Fruit fly (Drosophila melanogaster) whole organism, embryonic: ENCODE results near the gene shd.

Experiments
- CG10209 ChIP-seq: fragments of 200-800 bp; sonication (Bioruptor generic); optimal IDR thresholded peaks from 3 replicates; lab custom pipeline; 2017; ENCODE audit warnings: missing biosample characterization, mild to moderate bottlenecking, missing genetic modification characterization, missing genetic modification reagents
- CG10274 ChIP-seq: fragments of 200-800 bp; sonication (Bioruptor generic); optimal IDR thresholded peaks from 3 replicates; lab custom pipeline; 2017; ENCODE audit warnings: missing biosample characterization, mild to moderate bottlenecking, missing genetic modification characterization
- CG10321 ChIP-seq: fragments of 200-800 bp; sonication (Bioruptor generic); IDR thresholded peaks from 2 replicates; pipeline ENCODE4 v1.3.6; 2022; ENCODE audit warnings: missing biosample characterization, missing genetic modification characterization
- CG10462 ChIP-seq: fragments of 200-800 bp; sonication (Bioruptor generic); optimal IDR thresholded peaks from 2 replicates; lab custom pipeline; 2016; ENCODE audit warnings: missing biosample characterization, missing genetic modification characterization
- CG12104 ChIP-seq: fragments of 200-800 bp; sonication (Bioruptor generic); optimal IDR thresholded peaks from 3 replicates; lab custom pipeline; 2016; ENCODE audit warnings: missing biosample characterization, missing genetic modification characterization
- CG12299 ChIP-seq: fragments of 200-800 bp; sonication (Bioruptor generic); optimal IDR thresholded peaks from 2 replicates; lab custom pipeline; 2018; ENCODE audit warnings: missing biosample characterization, mild to moderate bottlenecking, missing genetic modification characterization
- CG13296 ChIP-seq: fragments of 200-800 bp; sonication (Bioruptor generic); optimal IDR thresholded peaks from 3 replicates; lab custom pipeline; 2018; ENCODE audit warnings: missing biosample characterization, mild to moderate bottlenecking, missing genetic modification characterization
- CG13424 ChIP-seq: fragments of 200-800 bp; sonication (Bioruptor generic); optimal IDR thresholded peaks from 2 replicates; lab custom pipeline; 2019; ENCODE audit warnings: missing biosample characterization, mild to moderate bottlenecking, missing genetic modification characterization, moderate library complexity
- CG15696 ChIP-seq: fragments of 200-800 bp; sonication (Bioruptor generic); optimal IDR thresholded peaks from 2 replicates; lab custom pipeline; 2019; ENCODE audit warnings: missing biosample characterization, mild to moderate bottlenecking, missing genetic modification characterization, moderate library complexity
- CG16815 ChIP-seq: fragments of 200-800 bp; sonication (Bioruptor generic); optimal IDR thresholded peaks from 3 replicates; lab custom pipeline; 2017; ENCODE audit warnings: missing biosample characterization, mild to moderate bottlenecking, missing genetic modification characterization
- CG17385 ChIP-seq: fragments of 200-800 bp; sonication (Bioruptor generic); optimal IDR thresholded peaks from 3 replicates; lab custom pipeline; 2018; ENCODE audit warnings: missing biosample characterization, mild to moderate bottlenecking, missing genetic modification characterization
- CG17612 ChIP-seq: fragments of 200-800 bp; sonication (Bioruptor generic); IDR thresholded peaks from 2 replicates; pipeline ENCODE4 v1.3.6; 2022; ENCODE audit warnings: missing biosample characterization, missing genetic modification characterization
- CG2120 ChIP-seq: fragments of 200-800 bp; sonication (Bioruptor generic); optimal IDR thresholded peaks from 3 replicates; lab custom pipeline; 2016; ENCODE audit warnings: missing biosample characterization, missing genetic modification characterization
- CG2712 ChIP-seq: fragments of 200-800 bp; optimal IDR thresholded peaks from 3 replicates; lab custom pipeline; 2019; ENCODE audit warnings: missing biosample characterization, mild to moderate bottlenecking, missing genetic modification characterization, moderate library complexity
- CG30020 ChIP-seq: fragments of 200-800 bp; optimal IDR thresholded peaks from 2 replicates; lab custom pipeline; 2019; ENCODE audit warnings: missing biosample characterization, mild to moderate bottlenecking, missing genetic modification characterization, moderate library complexity
- CG30403 ChIP-seq: fragments of 200-800 bp; sonication (Bioruptor generic); optimal IDR thresholded peaks from 3 replicates; lab custom pipeline; 2016; ENCODE audit warnings: missing biosample characterization, missing genetic modification characterization
- CG32767 ChIP-seq: fragments of 200-800 bp; sonication (Bioruptor generic); IDR thresholded peaks from 2 replicates; pipeline ENCODE4 v1.3.6; 2022; ENCODE audit warnings: missing biosample characterization, missing genetic modification characterization
- CG8924 ChIP-seq: fragments of 200-800 bp; optimal IDR thresholded peaks from 3 replicates; lab custom pipeline; 2019; ENCODE audit warnings: missing biosample characterization, mild to moderate bottlenecking, missing genetic modification characterization, moderate library complexity
- CG8944 ChIP-seq: fragments of 200-800 bp; sonication (Bioruptor generic); optimal IDR thresholded peaks from 3 replicates; lab custom pipeline; 2016; ENCODE audit warnings: missing biosample characterization, missing genetic modification characterization
- D ChIP-seq, 2 experiments: fragments of 200-800 bp in 1 of 2; fragments of >200 bp in 1 of 2; sonication (Bioruptor generic) in 1 of 2; optimal IDR thresholded peaks; 2 replicates in 1 of 2; 3 replicates in 1 of 2; lab custom pipeline; 2017; ENCODE audit warnings: mild to moderate bottlenecking in 1 of 2, missing biosample characterization in 1 of 2, missing genetic modification characterization in 1 of 2, missing genetic modification reagents in 1 of 2
- Dbx ChIP-seq: fragments of 200-800 bp; sonication (Bioruptor generic); IDR thresholded peaks from 3 replicates; pipeline ENCODE4 v1.3.6; 2022; ENCODE audit warnings: missing biosample characterization, missing genetic modification characterization
- E2f1 ChIP-seq: fragments of 200-800 bp; sonication (Bioruptor generic); IDR thresholded peaks from 2 replicates; pipeline ENCODE4 v1.3.6; 2022; ENCODE audit warnings: missing biosample characterization, missing genetic modification characterization
- GATAe ChIP-seq: fragments of 200-800 bp; sonication (Bioruptor generic); conservative IDR thresholded peaks from 2 replicates; pipeline ENCODE4 v1.3.6; 2022; ENCODE audit warnings: missing biosample characterization, missing genetic modification characterization
- Hr3 ChIP-seq: fragments of 200-800 bp; sonication (Bioruptor generic); optimal IDR thresholded peaks from 3 replicates; lab custom pipeline; 2016; ENCODE audit warnings: missing biosample characterization, missing genetic modification characterization
- MESR4 ChIP-seq: fragments of 200-800 bp; sonication (Bioruptor generic); optimal IDR thresholded peaks from 2 replicates; lab custom pipeline; 2018; ENCODE audit warnings: missing biosample characterization, mild to moderate bottlenecking, missing genetic modification characterization, moderate library complexity
- Usf ChIP-seq: fragments of 200-800 bp; sonication (Bioruptor generic); optimal IDR thresholded peaks from 2 replicates; lab custom pipeline; 2017; ENCODE audit warnings: missing genotype, missing biosample characterization, missing genetic modification characterization
- br ChIP-seq: fragments of >200 bp; optimal IDR thresholded peaks from 2 replicates; lab custom pipeline; 2017
- chif ChIP-seq, 2 experiments: fragments of 200-800 bp; sonication (Bioruptor generic); optimal IDR thresholded peaks; 3 replicates each; lab custom pipeline; 2016; ENCODE audit warnings: missing biosample characterization in 2 of 2, missing genetic modification characterization in 2 of 2
- crol ChIP-seq: fragments of 200-800 bp; sonication (Bioruptor generic); IDR thresholded peaks from 2 replicates; pipeline ENCODE4 v1.3.6; 2022; ENCODE audit warnings: missing biosample characterization, missing genetic modification characterization
- crp ChIP-seq, 2 experiments: fragments of 200-800 bp; sonication (Bioruptor generic); optimal IDR thresholded peaks; 2 replicates in 1 of 2; 3 replicates in 1 of 2; lab custom pipeline; 2017; ENCODE audit warnings: missing biosample characterization in 2 of 2, missing genetic modification characterization in 2 of 2, mild to moderate bottlenecking in 1 of 2, moderate library complexity in 1 of 2
- dati ChIP-seq: fragments of 200-800 bp; sonication (Bioruptor generic); IDR thresholded peaks from 2 replicates; pipeline ENCODE4 v1.3.6; 2022; ENCODE audit warnings: missing biosample characterization, missing genetic modification characterization
- esg ChIP-seq: fragments of 200-800 bp; sonication (Bioruptor generic); conservative IDR thresholded peaks from 2 replicates; pipeline ENCODE4 v1.3.6; 2022; ENCODE audit warnings: missing biosample characterization, missing genetic modification characterization
- gce ChIP-seq: fragments of 200-800 bp; sonication (Bioruptor generic); IDR thresholded peaks from 3 replicates; pipeline ENCODE4 v1.3.6; 2022; ENCODE audit warnings: missing biosample characterization, missing genetic modification characterization
- gsb ChIP-seq: fragments of 200-800 bp; sonication (Bioruptor generic); IDR thresholded peaks from 2 replicates; pipeline ENCODE4 v1.3.6; 2022; ENCODE audit warnings: missing biosample characterization, missing genetic modification characterization
- gsb-n ChIP-seq: fragments of 200-800 bp; sonication (Bioruptor generic); optimal IDR thresholded peaks from 3 replicates; lab custom pipeline; 2018; ENCODE audit warnings: missing biosample characterization, mild to moderate bottlenecking, missing genetic modification characterization
- hb ChIP-seq: fragments of 200-800 bp; sonication (Bioruptor generic); IDR thresholded peaks from 3 replicates; pipeline ENCODE4 v1.3.6; 2022; ENCODE audit warnings: missing biosample characterization, missing genetic modification characterization; ENCODE audit not compliant: partially characterized antibody
- lilli ChIP-seq: fragments of 200-800 bp; sonication (Bioruptor generic); optimal IDR thresholded peaks from 3 replicates; lab custom pipeline; 2016; ENCODE audit warnings: missing biosample characterization, missing genetic modification characterization
- lov ChIP-seq, 2 experiments: fragments of 200-800 bp in 1 of 2; fragments of >200 bp in 1 of 2; sonication (Bioruptor generic) in 1 of 2; IDR thresholded peaks in 1 of 2; optimal IDR thresholded peaks in 1 of 2; 2 replicates in 1 of 2; 3 replicates in 1 of 2; pipeline versions ENCODE4 v1.3.6 to Lab custom; 2017 to 2022; ENCODE audit warnings: missing biosample characterization in 1 of 2, missing genetic modification characterization in 1 of 2
- pb ChIP-seq: fragments of 200-800 bp; sonication (Bioruptor generic); optimal IDR thresholded peaks from 3 replicates; lab custom pipeline; 2016; ENCODE audit warnings: missing biosample characterization, missing genetic modification characterization
- repo ChIP-seq: fragments of 200-800 bp; sonication (Bioruptor generic); optimal IDR thresholded peaks from 2 replicates; lab custom pipeline; 2016; ENCODE audit warnings: missing biosample characterization, missing genetic modification characterization
- scrt ChIP-seq: fragments of 200-800 bp; sonication (Bioruptor generic); optimal IDR thresholded peaks from 2 replicates; lab custom pipeline; 2018; ENCODE audit warnings: missing biosample characterization, mild to moderate bottlenecking, missing genetic modification characterization, moderate library complexity
- sens-2 ChIP-seq: fragments of 200-800 bp; sonication (Bioruptor generic); IDR thresholded peaks from 2 replicates; pipeline ENCODE4 v1.3.6; 2022; ENCODE audit warnings: missing biosample characterization, missing genetic modification characterization
- so ChIP-seq: fragments of 200-800 bp; sonication (Bioruptor generic); IDR thresholded peaks from 3 replicates; pipeline ENCODE4 v1.3.6; 2022; ENCODE audit warnings: missing biosample characterization, missing genetic modification characterization
- sr ChIP-seq: fragments of 200-800 bp; sonication (Bioruptor generic); IDR thresholded peaks from 3 replicates; pipeline ENCODE4 v1.3.6; 2022; ENCODE audit warnings: missing biosample characterization, missing genetic modification characterization
- ssp ChIP-seq: fragments of 200-800 bp; sonication (Bioruptor generic); IDR thresholded peaks from 2 replicates; pipeline ENCODE4 v1.3.6; 2022; ENCODE audit warnings: missing biosample characterization, missing genetic modification characterization
- ttk ChIP-seq: fragments of 200-800 bp; sonication (Bioruptor generic); IDR thresholded peaks from 2 replicates; pipeline ENCODE4 v2.1.2; 2022; ENCODE audit warnings: missing biosample characterization, missing genetic modification characterization
- vvl ChIP-seq: fragments of 200-800 bp; sonication (Bioruptor generic); IDR thresholded peaks from 2 replicates; pipeline ENCODE4 v1.3.6; 2022; ENCODE audit warnings: missing biosample characterization, missing genetic modification characterization
- zen2 ChIP-seq: fragments of 200-800 bp; sonication (Bioruptor generic); IDR thresholded peaks from 3 replicates; pipeline ENCODE4 v1.3.6; 2022; ENCODE audit warnings: missing biosample characterization, missing genetic modification characterization; ENCODE audit not compliant: partially characterized antibody
- zfh1 ChIP-seq: fragments of 200-800 bp; sonication (Bioruptor generic); IDR thresholded peaks from 3 replicates; pipeline ENCODE4 v1.3.6; 2022; ENCODE audit warnings: missing biosample characterization, missing genetic modification characterization

Gene shd

dm6 chr3L:14612945-14613791 lies 1.1 kb upstream of the shd start (continued):
- peak; percentile 71 for TF ChIP-seq gsb-n
- TF ChIP-seq CG8944 (GFP tag; lab: Kevin White, UChicago), result peak; percentile 30
- TF ChIP-seq Dbx (GFP tag; lab: Robert Waterston, UW), result no peak
- no peak for TF ChIP-seq E2f1 (GFP tag; lab: Robert Waterston, UW)
- TF ChIP-seq repo (GFP tag; lab: Kevin White, UChicago), result no peak
- peak; percentile 65 for TF ChIP-seq CG8924 (tag; lab: Kevin White, UChicago)
- no peak for TF ChIP-seq CG10321 (GFP tag; lab: Robert Waterston, UW)
- no peak for TF ChIP-seq sens-2
- no peak for TF ChIP-seq CG10274 (GFP tag; lab: Kevin White, UChicago)
- no peak for TF ChIP-seq pb (GFP tag; lab: Kevin White, UChicago)
- no peak for TF ChIP-seq GATAe
- peak in 1 of 2 experiments; percentile 64 for TF ChIP-seq crp (GFP tag; optimal IDR thresholded peaks at IDR 0.05; lab: Kevin White, UChicago)
- no peak for TF ChIP-seq CG13296 (GFP tag; lab: Kevin White, UChicago)
- TF ChIP-seq zen2 (GFP tag; lab: Robert Waterston, UW), result no peak
- TF ChIP-seq CG17385 (GFP tag; lab: Kevin White, UChicago), result peak; percentile 8
- TF ChIP-seq CG10462 (GFP tag; lab: Kevin White, UChicago), result no peak
- no peak for TF ChIP-seq Usf (GFP tag; lab: Kevin White, UChicago)
- TF ChIP-seq CG13424, result peak; percentile 21
- 0 out of 2 replicates have a peak, but pooled peaks have one; percentile 21 for TF ChIP-seq esg
- TF ChIP-seq CG15696 (tag; lab: Kevin White, UChicago), result peak; percentile 72
- no peak for TF ChIP-seq hb
- no peak for TF ChIP-seq lov (optimal IDR thresholded peaks at IDR 0.05; lab: Kevin White, UChicago)
- no peak for TF ChIP-seq lov (GFP tag; IDR thresholded peaks at IDR 0.05; lab: Robert Waterston, UW)
- TF ChIP-seq Hr3 (GFP tag; lab: Kevin White, UChicago), result no peak
- no peak for TF ChIP-seq ssp (GFP tag; lab: Robert Waterston, UW)
- peak; percentile 59 for TF ChIP-seq CG30403 (GFP tag; lab: Kevin White, UChicago)
- no peak for TF ChIP-seq br (lab: Kevin White, UChicago)
- TF ChIP-seq lilli (GFP tag; lab: Kevin White, UChicago), result peak; percentile 47
- no peak for TF ChIP-seq CG12299
- no peak for TF ChIP-seq sr (GFP tag; lab: Robert Waterston, UW)
- no peak for TF ChIP-seq CG32767
- TF ChIP-seq CG10209 (GFP tag; lab: Kevin White, UChicago), result peak; percentile 48
- TF ChIP-seq D (optimal IDR thresholded peaks at IDR 0.05; lab: Kevin White, UChicago), result no peak
- peak; percentile 46 for TF ChIP-seq D (GFP tag; optimal IDR thresholded peaks at IDR 0.05; lab: Kevin White, UChicago)
- peak; percentile 30; the same call in 1 of the 2 replicates for TF ChIP-seq vvl (GFP tag; lab: Robert Waterston, UW)
- peak; percentile 19; the same call in 1 of the 3 replicates for TF ChIP-seq zfh1 (GFP tag; lab: Robert Waterston, UW)
- TF ChIP-seq CG2712, result peak; percentile 85
- no peak for TF ChIP-seq crol (GFP tag; lab: Robert Waterston, UW)
- no peak for TF ChIP-seq dati (GFP tag; lab: Robert Waterston, UW)
- no peak for TF ChIP-seq CG12104 (GFP tag; lab: Kevin White, UChicago)
- TF ChIP-seq CG16815 (GFP tag; lab: Kevin White, UChicago), result peak; percentile 82
- no peak for TF ChIP-seq CG30020 (tag; lab: Kevin White, UChicago)
- peak; percentile 25 to 60 for TF ChIP-seq chif (GFP tag; optimal IDR thresholded peaks at IDR 0.05; lab: Kevin White, UChicago)
- TF ChIP-seq gce, result no peak
- TF ChIP-seq gsb (GFP tag; lab: Robert Waterston, UW), result no peak
- no peak for TF ChIP-seq so (GFP tag; lab: Robert Waterston, UW)
- TF ChIP-seq ttk (GFP tag; lab: Robert Waterston, UW), result no peak
- peak; percentile 18 for TF ChIP-seq CG2120
- TF ChIP-seq MESR4, result no peak
- no peak for TF ChIP-seq scrt
- TF ChIP-seq CG17612 (GFP tag; lab: Robert Waterston, UW), result no peak
